Worm (Caenorhabditis elegans) whole organism, L2 larva: ENCODE data around the gene lars-1.
A peak's percentile ranks its signal among the peaks of the same experiment; 100 is the strongest.

ENCODE experiments used
- C34F6.9 ChIP-seq: fragments of 150-350 bp; optimal IDR thresholded peaks from 2 replicates; lab custom pipeline; 2014; ENCODE audit warnings: missing biosample characterization, missing genetic modification characterization
- F13H6.1 ChIP-seq: sonication (generic microtip); optimal IDR thresholded peaks from 2 replicates; lab custom pipeline; 2016; ENCODE audit warnings: missing genetic modification characterization, missing compliant biosample characterization
- R02D3.7 ChIP-seq: fragments of 150-350 bp; optimal IDR thresholded peaks from 2 replicates; lab custom pipeline; 2014; ENCODE audit warnings: missing biosample characterization, missing genetic modification characterization
- ZK546.5 ChIP-seq: sonication (generic microtip); optimal IDR thresholded peaks from 2 replicates; lab custom pipeline; 2017; ENCODE audit warnings: missing biosample characterization, missing genetic modification characterization
- aly-2 ChIP-seq: fragments of 150-350 bp; optimal IDR thresholded peaks from 2 replicates; lab custom pipeline; 2014; ENCODE audit warnings: missing biosample characterization, missing genetic modification characterization
- blmp-1 ChIP-seq: sonication (generic microtip); optimal IDR thresholded peaks from 2 replicates; lab custom pipeline; 2017; ENCODE audit warnings: missing genetic modification characterization, mild to moderate bottlenecking, missing compliant biosample characterization, antibody characterized with exemption, moderate library complexity; ENCODE audit not compliant: insufficient read depth
- ceh-82 ChIP-seq: fragments of 150-350 bp; optimal IDR thresholded peaks from 2 replicates; lab custom pipeline; 2014; ENCODE audit warnings: missing biosample characterization, missing genetic modification characterization
- crh-2 ChIP-seq: sonication (generic microtip); optimal IDR thresholded peaks from 2 replicates; lab custom pipeline; 2017; ENCODE audit warnings: missing biosample characterization, missing genetic modification characterization
- fos-1 ChIP-seq: fragments of 150-350 bp; optimal IDR thresholded peaks from 2 replicates; lab custom pipeline; 2014; ENCODE audit warnings: missing biosample characterization, missing genetic modification characterization
- gmeb-1 ChIP-seq: fragments of 150-350 bp; optimal IDR thresholded peaks from 2 replicates; lab custom pipeline; 2014; ENCODE audit warnings: missing biosample characterization, missing genetic modification characterization
- lin-13 ChIP-seq: fragments of 150-350 bp; optimal IDR thresholded peaks from 2 replicates; lab custom pipeline; 2014; ENCODE audit warnings: missing biosample characterization, missing genetic modification reagents, missing genetic modification characterization
- lin-39 ChIP-seq: fragments of 150-350 bp; optimal IDR thresholded peaks from 2 replicates; lab custom pipeline; 2014; ENCODE audit warnings: missing biosample characterization, missing genetic modification reagents, missing genetic modification characterization
- lsy-2 ChIP-seq, 2 experiments: fragments of 150-350 bp in 1 of 2; sonication (generic microtip) in 1 of 2; optimal IDR thresholded peaks; 2 replicates each; lab custom pipeline; 2014 to 2017; ENCODE audit warnings: missing biosample characterization in 2 of 2, missing genetic modification characterization in 2 of 2
- mbf-1 ChIP-seq: sonication (generic microtip); optimal IDR thresholded peaks from 2 replicates; lab custom pipeline; 2017; ENCODE audit warnings: missing biosample characterization, missing genetic modification characterization
- mdl-1 ChIP-seq, 2 experiments: fragments of 150-350 bp in 1 of 2; sonication (generic microtip) in 1 of 2; optimal IDR thresholded peaks; 2 replicates each; lab custom pipeline; 2017; ENCODE audit warnings: missing biosample characterization in 2 of 2, missing genetic modification characterization in 2 of 2
- nhr-11 ChIP-seq: fragments of 150-350 bp; optimal IDR thresholded peaks from 2 replicates; lab custom pipeline; 2014; ENCODE audit warnings: missing biosample characterization, missing genetic modification characterization
- nhr-129 ChIP-seq: fragments of 150-350 bp; optimal IDR thresholded peaks from 2 replicates; lab custom pipeline; 2014; ENCODE audit warnings: missing biosample characterization, missing genetic modification characterization
- nhr-21 ChIP-seq: fragments of 150-350 bp; optimal IDR thresholded peaks from 2 replicates; lab custom pipeline; 2014; ENCODE audit warnings: missing biosample characterization, missing genetic modification characterization
- nhr-23 ChIP-seq: fragments of 150-350 bp; optimal IDR thresholded peaks from 2 replicates; lab custom pipeline; 2014; ENCODE audit warnings: missing biosample characterization, missing genetic modification reagents, missing genetic modification characterization
- nhr-237 ChIP-seq: fragments of 150-350 bp; optimal IDR thresholded peaks from 2 replicates; lab custom pipeline; 2014; ENCODE audit warnings: missing biosample characterization, missing genetic modification characterization
- nhr-25 ChIP-seq: fragments of 150-350 bp; sonication (generic microtip); optimal IDR thresholded peaks from 3 replicates; lab custom pipeline; 2014; ENCODE audit warnings: missing biosample characterization, missing genetic modification characterization
- nhr-77 ChIP-seq: fragments of 150-350 bp; optimal IDR thresholded peaks from 2 replicates; lab custom pipeline; 2014; ENCODE audit warnings: missing biosample characterization, missing genetic modification characterization
- peb-1 ChIP-seq: fragments of 150-350 bp; optimal IDR thresholded peaks from 2 replicates; lab custom pipeline; 2014; ENCODE audit warnings: missing biosample characterization, missing genetic modification characterization
- sem-4 ChIP-seq: fragments of 150-350 bp; optimal IDR thresholded peaks from 2 replicates; lab custom pipeline; 2014; ENCODE audit warnings: missing biosample characterization, missing genetic modification reagents, missing genetic modification characterization
- sma-9 ChIP-seq, 2 experiments: fragments of 150-350 bp in 1 of 2; sonication (generic microtip) in 1 of 2; optimal IDR thresholded peaks; 2 replicates each; lab custom pipeline; 2014 to 2016; ENCODE audit warnings: missing genetic modification characterization in 2 of 2, mild to moderate bottlenecking in 1 of 2, missing biosample characterization in 1 of 2, missing compliant biosample characterization in 1 of 2, missing genetic modification reagents in 1 of 2, moderate library complexity in 1 of 2
- unc-55 ChIP-seq: fragments of 150-350 bp; sonication (generic microtip); optimal IDR thresholded peaks from 3 replicates; lab custom pipeline; 2014; ENCODE audit warnings: missing biosample characterization, missing genetic modification reagents, missing genetic modification characterization
- unc-62 ChIP-seq: fragments of 150-350 bp; optimal IDR thresholded peaks from 2 replicates; lab custom pipeline; 2014; ENCODE audit warnings: missing biosample characterization, missing genetic modification reagents, missing genetic modification characterization
- ztf-4 ChIP-seq: fragments of 150-350 bp; optimal IDR thresholded peaks from 2 replicates; lab custom pipeline; 2014; ENCODE audit warnings: missing biosample characterization, missing genetic modification characterization

Gene lars-1

ce11 chrIII:4223668-4224127 lies 37.1 kb upstream of the lars-1 start (continued):
- TF ChIP-seq nhr-129 (tag; lab: Kevin White, UChicago) (peak; percentile 95), peb-1 (tag; lab: Kevin White, UChicago) (no peak), nhr-11 (tag; lab: Kevin White, UChicago) (peak; percentile 42), ceh-82 (tag; lab: Kevin White, UChicago) (no peak)
- TF ChIP-seq, all 48 proteins: peak for 26

- TF ChIP-seq mbf-1 (tag; lab: Kevin White, UChicago) (no peak), lin-39 (tag; lab: Kevin White, UChicago) (no peak), nhr-237 (no peak), nhr-21 (tag; lab: Kevin White, UChicago) (no peak), mdl-1 (tag; optimal IDR thresholded peaks at IDR 0.05; lab: Kevin White, UChicago) (peak in 1 of 2 experiments; percentile 16), lin-13 (GFP tag; lab: Kevin White, UChicago) (no peak)
Measured at ce11 chrIII:4221527-4221926, 34.9 kb upstream of the lars-1 start.

DNA sequence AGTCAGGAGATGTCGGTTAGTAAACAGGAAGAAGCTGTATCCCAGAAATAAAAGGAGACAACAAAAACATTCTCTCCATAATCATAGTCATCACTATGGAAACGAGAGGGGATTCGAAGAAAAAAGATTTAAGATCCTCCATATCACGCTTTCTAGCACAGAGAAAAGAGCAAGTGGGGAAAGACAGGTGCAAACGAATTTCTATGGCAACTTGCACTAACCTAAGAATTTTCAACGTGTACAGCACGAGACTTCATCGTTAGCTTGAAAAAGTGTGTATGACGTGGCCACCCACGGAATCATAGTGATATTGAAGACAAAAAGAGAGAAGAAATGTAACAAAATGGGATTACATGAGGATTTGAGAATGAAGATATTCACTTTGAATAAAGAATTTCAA lies 34.3 kb upstream of the lars-1 start:
- TF ChIP-seq lin-13 (GFP tag; lab: Kevin White, UChicago) (no peak), C34F6.9 (tag; lab: Kevin White, UChicago) (peak; percentile 39), lsy-2 (tag; optimal IDR thresholded peaks at IDR 0.05; lab: Kevin White, UChicago) (peak in 1 of 2 experiments; percentile 27), crh-2 (tag; lab: Kevin White, UChicago) (peak; percentile 5)

ce11 chrIII:4210661-4211060 lies 24.1 kb upstream of the lars-1 start:
- TF ChIP-seq blmp-1 (tag; lab: Kevin White, UChicago) (no peak), mbf-1 (tag; lab: Kevin White, UChicago) (no peak), lin-39 (tag; lab: Kevin White, UChicago) (no peak)

ce11 chrIII:4209188-4209587 lies 22.6 kb upstream of the lars-1 start, which contains the start of gene phlp-2:
Gene phlp-2 (plus strand): TSS chrIII:4209488.
- no peak for TF ChIP-seq mbf-1 (tag; lab: Kevin White, UChicago)
- TF ChIP-seq nhr-23 (tag; lab: Kevin White, UChicago): no peak
- TF ChIP-seq mdl-1 (tag; optimal IDR thresholded peaks at IDR 0.05; lab: Kevin White, UChicago): no peak
- no peak for TF ChIP-seq nhr-77 (tag; lab: Kevin White, UChicago)
- no peak for TF ChIP-seq gmeb-1 (tag; lab: Kevin White, UChicago)
- TF ChIP-seq, all 48 proteins: peak for 0

ce11 chrIII:4208210-4208609 lies 21.6 kb upstream of the lars-1 start:
- TF ChIP-seq ztf-4 (tag; lab: Kevin White, UChicago): no peak
- TF ChIP-seq nhr-129 (tag; lab: Kevin White, UChicago): peak; percentile 8
- TF ChIP-seq unc-62: no peak

DNA sequence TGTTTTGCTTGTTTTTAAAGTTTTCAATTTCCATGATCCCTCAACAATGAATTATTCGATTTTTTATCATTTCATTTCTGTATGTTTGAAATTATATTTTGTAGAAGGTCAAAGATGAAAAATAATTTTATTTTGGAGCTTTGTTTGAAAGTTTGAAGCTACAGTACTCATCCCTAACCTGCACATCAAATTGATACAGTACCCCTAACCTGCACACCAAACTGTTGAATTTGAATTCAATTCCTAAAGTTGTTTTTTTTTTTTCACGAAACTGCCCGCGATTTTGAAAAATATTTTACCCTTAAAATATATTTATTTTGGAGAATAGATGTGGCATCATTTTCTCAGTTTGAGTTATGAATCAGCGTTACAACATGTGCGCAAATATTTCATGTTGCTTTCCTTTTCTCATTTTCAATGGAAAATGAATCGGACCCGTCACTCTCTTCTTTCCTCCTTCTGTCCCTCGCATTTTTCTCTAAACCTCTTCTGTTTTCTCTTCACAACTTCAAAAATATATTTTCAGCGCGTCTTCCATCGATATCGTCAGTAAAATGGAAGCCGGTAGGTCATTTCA lies 19.2 kb upstream of the lars-1 start, which contains the start of gene R74.8:
R74.8 (plus strand) TSS at position 527 of the 577 bp plus-strand sequence.
- TF ChIP-seq blmp-1 (tag; lab: Kevin White, UChicago): peak; percentile 24
- peak in 1 of 2 experiments; percentile 15 for TF ChIP-seq lsy-2 (tag; optimal IDR thresholded peaks at IDR 0.05; lab: Kevin White, UChicago)
- TF ChIP-seq sma-9 (GFP tag; optimal IDR thresholded peaks at IDR 0.05; lab: Kevin White, UChicago): no peak
- no peak for TF ChIP-seq sma-9 (tag; optimal IDR thresholded peaks at IDR 0.05; lab: Kevin White, UChicago)
- TF ChIP-seq unc-55 (GFP tag; lab: Kevin White, UChicago): peak; percentile 37
- TF ChIP-seq ceh-82 (tag; lab: Kevin White, UChicago): no peak
- TF ChIP-seq, all 48 proteins: peak for 3

DNA sequence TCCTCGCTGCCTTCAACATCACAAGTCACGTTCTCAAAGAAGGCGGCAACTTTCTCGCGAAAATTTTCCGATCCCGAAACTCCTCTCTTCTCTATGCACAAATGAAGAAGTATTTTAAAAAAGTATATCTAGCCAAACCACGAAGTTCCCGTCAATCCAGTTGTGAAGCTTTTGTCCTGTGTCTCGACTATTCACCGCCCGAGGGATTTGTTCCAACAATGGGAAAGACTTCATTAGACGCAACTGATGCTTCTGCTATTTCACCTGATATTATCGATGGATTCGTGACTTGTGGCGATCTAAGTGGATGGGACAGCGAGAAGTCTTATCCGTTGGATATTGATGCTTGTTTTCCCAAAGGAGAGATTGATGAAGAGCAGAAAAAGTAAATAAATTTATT lies 18.4 kb upstream of the lars-1 start:
- TF ChIP-seq sma-9 (GFP tag; optimal IDR thresholded peaks at IDR 0.05; lab: Kevin White, UChicago) (no peak), sma-9 (tag; optimal IDR thresholded peaks at IDR 0.05; lab: Kevin White, UChicago) (no peak)

ce11 chrIII:4204072-4204471 lies 17.5 kb upstream of the lars-1 start, which contains the start of the genes pelo-1 and R74.7:
Gene pelo-1 (minus strand): TSS chrIII:4204222.
Gene R74.7 (plus strand): TSS chrIII:4204429.
- TF ChIP-seq lin-39 (tag; lab: Kevin White, UChicago) (no peak), R02D3.7 (tag; lab: Kevin White, UChicago) (peak; percentile 55), mdl-1 (tag; optimal IDR thresholded peaks at IDR 0.05; lab: Kevin White, UChicago) (no peak), blmp-1 (tag; lab: Kevin White, UChicago) (no peak), lsy-2 (tag; optimal IDR thresholded peaks at IDR 0.05; lab: Kevin White, UChicago) (peak in 1 of 2 experiments; percentile 61), fos-1 (tag; lab: Kevin White, UChicago) (peak; percentile 12), gmeb-1 (tag; lab: Kevin White, UChicago) (peak; percentile 6), ZK546.5 (tag; lab: Kevin White, UChicago) (no peak), nhr-21 (tag; lab: Kevin White, UChicago) (no peak), F13H6.1 (no peak), sem-4 (tag; lab: Kevin White, UChicago) (no peak), nhr-25 (peak; percentile 5), crh-2 (tag; lab: Kevin White, UChicago) (peak; percentile 9), aly-2 (tag; lab: Kevin White, UChicago) (no peak), lin-13 (GFP tag; lab: Kevin White, UChicago) (no peak), unc-55 (GFP tag; lab: Kevin White, UChicago) (peak; percentile 86), C34F6.9 (tag; lab: Kevin White, UChicago) (peak; percentile 61)
